Fruit fly (Drosophila melanogaster) whole organism, embryonic: ENCODE results near the gene CG4957.

Source experiments
- CG11504 ChIP-seq: fragments of 200-800 bp; sonication (Bioruptor generic); optimal IDR thresholded peaks from 3 replicates; lab custom pipeline; 2019; ENCODE audit warnings: missing biosample characterization, mild to moderate bottlenecking, missing genetic modification characterization, moderate library complexity
- CG12155 ChIP-seq: fragments of 200-800 bp; sonication (Bioruptor generic); optimal IDR thresholded peaks from 3 replicates; lab custom pipeline; 2016; ENCODE audit warnings: missing biosample characterization, missing genetic modification characterization
- Max ChIP-seq: fragments of 200-800 bp; sonication (Bioruptor generic); optimal IDR thresholded peaks from 2 replicates; lab custom pipeline; 2016; ENCODE audit warnings: missing biosample characterization, mild to moderate bottlenecking, missing genetic modification characterization
- ranshi ChIP-seq: fragments of 200-800 bp; sonication (Bioruptor generic); IDR thresholded peaks from 2 replicates; pipeline ENCODE4 v1.3.6; 2022; ENCODE audit warnings: missing biosample characterization, missing genetic modification characterization

DNA sequence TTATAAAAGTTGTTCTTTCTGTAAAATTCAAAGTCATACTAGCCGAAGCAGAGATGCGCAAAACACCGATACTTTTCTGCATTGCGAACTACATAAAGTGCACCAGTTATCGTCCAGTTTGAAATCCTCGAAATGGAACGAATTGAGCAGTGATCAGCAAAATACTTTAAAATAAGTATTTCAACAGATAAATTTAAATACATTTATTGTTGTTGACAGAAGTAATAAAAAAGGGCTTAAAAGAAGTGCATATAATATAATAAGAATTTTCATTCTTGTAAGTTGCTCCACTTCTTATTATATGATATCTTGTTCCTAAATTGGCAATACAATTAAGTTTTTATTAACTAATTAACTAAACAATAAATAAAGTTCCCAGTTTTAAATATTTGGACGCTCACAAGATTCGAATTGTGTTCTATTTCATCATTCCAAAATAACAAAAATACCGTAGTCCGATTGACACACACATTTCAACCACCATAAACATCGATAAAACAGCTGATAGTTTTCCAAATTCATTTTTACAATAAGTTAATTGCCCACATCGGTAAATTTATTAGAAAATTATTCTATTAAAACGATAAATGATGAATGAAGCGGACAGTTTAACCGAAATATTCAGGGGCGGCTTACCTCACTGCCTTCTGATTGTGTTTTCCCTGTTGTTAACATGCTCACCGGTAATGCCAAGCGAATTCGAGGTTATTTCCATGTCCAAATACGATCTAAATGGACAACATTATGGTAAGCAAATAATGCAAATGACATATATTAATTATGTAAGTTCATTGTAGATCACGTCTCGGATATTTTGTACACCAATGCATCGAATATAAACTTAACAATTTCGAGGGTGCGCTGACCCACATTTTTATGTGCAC lies 45.9 kb downstream of the CG4957 start, which contains the start of the genes Usp14 and CG4972:
- TF ChIP-seq Max (GFP tag; lab: Kevin White, UChicago) (peak; percentile 24), ranshi (no peak), CG12155 (GFP tag; lab: Kevin White, UChicago) (no peak), CG11504 (no peak)
